Fruit fly (Drosophila melanogaster) whole organism, adult: ENCODE data around the gene ovm.

Experiments
- CG11617 ChIP-seq: fragments of 200-800 bp; sonication (Bioruptor generic); optimal IDR thresholded peaks from 2 replicates; lab custom pipeline; 2017; ENCODE audit warnings: mild to moderate bottlenecking, missing biosample characterization, missing genetic modification reagents, missing genetic modification characterization
- CG12768 ChIP-seq: fragments of 200-800 bp; sonication (Bioruptor generic); optimal IDR thresholded peaks from 2 replicates; lab custom pipeline; 2017; ENCODE audit warnings: missing biosample characterization, missing genetic modification characterization, mild to moderate bottlenecking, moderate library complexity, missing genetic modification reagents
- CG14711 ChIP-seq: fragments of 200-800 bp; sonication (Bioruptor generic); optimal IDR thresholded peaks from 2 replicates; lab custom pipeline; 2018; ENCODE audit warnings: missing biosample characterization, mild to moderate bottlenecking, missing genetic modification characterization, moderate library complexity
- CG1620 ChIP-seq: fragments of 200-800 bp; sonication (Bioruptor generic); optimal IDR thresholded peaks from 2 replicates; lab custom pipeline; 2016; ENCODE audit warnings: missing biosample characterization, missing genetic modification characterization
- CG33017 ChIP-seq: fragments of 200-800 bp; sonication (Bioruptor generic); optimal IDR thresholded peaks from 2 replicates; lab custom pipeline; 2018; ENCODE audit warnings: missing biosample characterization, mild to moderate bottlenecking, missing genetic modification characterization, moderate library complexity
- CG5204 ChIP-seq: fragments of 200-800 bp; sonication (Bioruptor generic); optimal IDR thresholded peaks from 2 replicates; lab custom pipeline; 2016; ENCODE audit warnings: missing biosample characterization, missing genetic modification characterization
- CG7045 ChIP-seq: fragments of 200-800 bp; sonication (Bioruptor generic); optimal IDR thresholded peaks from 2 replicates; lab custom pipeline; 2017; ENCODE audit warnings: missing biosample characterization, mild to moderate bottlenecking, missing genetic modification characterization
- CG7101 ChIP-seq: fragments of 200-800 bp; sonication (Bioruptor generic); optimal IDR thresholded peaks from 2 replicates; lab custom pipeline; 2018; ENCODE audit warnings: missing biosample characterization, mild to moderate bottlenecking, missing genetic modification characterization, moderate library complexity
- Clk ChIP-seq: fragments of 200-800 bp; sonication (Bioruptor generic); optimal IDR thresholded peaks from 2 replicates; lab custom pipeline; 2017; ENCODE audit warnings: missing biosample characterization, missing genetic modification characterization
- Crg-1 ChIP-seq: fragments of 200-800 bp; sonication (Bioruptor generic); optimal IDR thresholded peaks from 2 replicates; lab custom pipeline; 2016; ENCODE audit warnings: missing biosample characterization, missing genetic modification characterization
- Hr96 ChIP-seq: fragments of 200-800 bp; sonication (Bioruptor generic); optimal IDR thresholded peaks from 2 replicates; lab custom pipeline; 2016; ENCODE audit warnings: missing biosample characterization, missing genetic modification characterization
- Mnt ChIP-seq: fragments of 200-800 bp; sonication (Bioruptor generic); optimal IDR thresholded peaks from 2 replicates; lab custom pipeline; 2016; ENCODE audit warnings: missing biosample characterization, mild to moderate bottlenecking, missing genetic modification characterization
- bab1 ChIP-seq: fragments of 200-800 bp; sonication (Bioruptor generic); optimal IDR thresholded peaks from 3 replicates; lab custom pipeline; 2019; ENCODE audit warnings: missing biosample characterization, mild to moderate bottlenecking, missing genetic modification characterization, moderate library complexity
- cic ChIP-seq: fragments of 200-800 bp; sonication (Bioruptor generic); optimal IDR thresholded peaks from 2 replicates; lab custom pipeline; 2017; ENCODE audit warnings: missing biosample characterization, mild to moderate bottlenecking, missing genetic modification characterization, moderate library complexity
- cnc ChIP-seq, 2 experiments: fragments of >200 bp; optimal IDR thresholded peaks; 2 replicates each; lab custom pipeline; 2017
- kay ChIP-seq: fragments of 200-800 bp; sonication (Bioruptor generic); peaks from one replicate; lab custom pipeline; 2016; ENCODE audit warnings: missing biosample characterization, missing genetic modification characterization, borderline replicate concordance
- ovo ChIP-seq: fragments of 200-800 bp; sonication (Bioruptor generic); optimal IDR thresholded peaks from 2 replicates; lab custom pipeline; 2016; ENCODE audit warnings: missing biosample characterization, missing genetic modification characterization
- pad ChIP-seq: fragments of 200-800 bp; sonication (Bioruptor generic); optimal IDR thresholded peaks from 3 replicates; lab custom pipeline; 2017; ENCODE audit warnings: missing biosample characterization, missing genetic modification characterization, mild to moderate bottlenecking, moderate library complexity, missing genetic modification reagents
- tj ChIP-seq: fragments of 200-800 bp; sonication (Bioruptor generic); optimal IDR thresholded peaks from 3 replicates; lab custom pipeline; 2017; ENCODE audit warnings: missing biosample characterization, mild to moderate bottlenecking, missing genetic modification characterization, moderate library complexity
- toe ChIP-seq: fragments of 200-800 bp; sonication (Bioruptor generic); optimal IDR thresholded peaks from 2 replicates; lab custom pipeline; 2016; ENCODE audit warnings: missing biosample characterization, missing genetic modification characterization

The ovm gene

DNA sequence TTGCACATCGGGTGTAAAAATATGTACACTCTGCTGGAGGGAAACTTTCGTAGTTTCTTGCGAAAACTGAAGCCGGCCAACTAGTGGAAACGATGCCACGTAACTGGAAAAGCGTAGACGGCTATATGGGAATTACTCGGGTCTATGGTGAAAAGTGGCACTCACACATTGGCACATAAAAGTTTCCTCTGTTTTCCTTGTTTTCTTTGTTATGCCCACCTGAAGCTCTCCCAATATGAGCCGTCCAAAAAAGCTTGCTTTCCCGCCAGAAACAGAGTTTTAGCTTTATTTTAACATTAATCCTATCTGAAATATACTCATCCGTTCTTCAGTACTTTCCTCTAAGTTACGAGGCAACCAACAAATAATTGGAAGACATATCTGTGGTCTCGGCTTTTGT lies 10.1 kb downstream of the ovm start, which contains the start of gene CG3164:
Gene CG3164 (minus strand): TSS at position 101 of the 400 bp plus-strand sequence.
- no peak for TF ChIP-seq CG5204 (GFP tag; lab: Kevin White, UChicago)
- TF ChIP-seq CG11617 = no peak
- no peak for TF ChIP-seq kay (GFP tag; lab: Kevin White, UChicago)

DNA sequence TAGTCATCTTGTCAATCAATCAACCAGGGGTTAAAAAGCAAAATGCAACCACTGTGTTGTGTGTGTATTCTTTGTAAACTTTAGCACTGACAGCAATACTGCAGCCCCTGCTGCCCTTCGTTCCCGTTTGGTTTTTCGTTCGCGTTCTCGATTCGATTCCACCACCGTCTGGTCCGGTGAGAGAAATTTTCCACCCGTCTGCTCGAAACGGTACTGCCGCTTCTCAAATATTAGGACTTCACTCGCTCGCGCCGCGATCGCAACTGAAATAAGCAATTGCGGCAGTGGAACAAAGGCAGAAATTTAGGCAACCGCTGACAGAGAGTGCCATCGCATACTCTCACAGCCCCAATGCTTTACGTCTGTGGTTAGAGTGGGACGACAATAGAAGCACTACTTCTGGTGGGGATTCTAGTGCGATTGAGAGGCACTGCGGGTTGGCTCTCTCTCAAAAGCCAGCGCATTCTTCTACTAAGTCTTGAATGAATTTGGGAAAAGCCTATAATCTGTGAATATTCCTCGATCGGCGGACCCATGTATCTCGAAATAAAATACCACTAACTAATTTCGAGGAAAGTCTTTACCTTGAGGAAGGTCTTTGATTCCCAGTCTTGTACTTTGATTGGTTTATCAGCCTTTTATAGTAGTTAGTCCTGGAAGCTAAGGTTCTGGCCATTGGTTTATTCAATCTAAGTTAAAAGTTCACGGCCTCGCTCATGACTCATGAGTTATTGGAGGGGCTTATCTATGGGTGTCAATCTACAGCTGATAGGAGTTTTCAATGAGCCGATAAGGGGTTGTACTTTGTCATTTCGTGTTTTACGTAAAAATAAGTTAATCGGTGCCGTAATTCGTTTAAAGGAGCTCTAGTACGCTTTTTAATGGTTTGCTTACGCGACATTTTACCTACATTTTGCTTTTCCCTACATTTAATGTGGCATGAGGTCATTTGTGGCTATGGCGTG lies 11.5 kb downstream of the ovm start:
- TF ChIP-seq CG7101 (tag; lab: Kevin White, UChicago) = peak; percentile 76
- TF ChIP-seq cnc (optimal IDR thresholded peaks at IDR 0.05; lab: Kevin White, UChicago) = no peak
- TF ChIP-seq CG7045 (GFP tag; lab: Kevin White, UChicago) = peak; percentile 6
- TF ChIP-seq toe (GFP tag; lab: Kevin White, UChicago) = peak; percentile 49
- peak; percentile 51 for TF ChIP-seq CG11617
- TF ChIP-seq CG5204 (GFP tag; lab: Kevin White, UChicago) = no peak
- peak; percentile 95 for TF ChIP-seq CG12768 (GFP tag; lab: Kevin White, UChicago)
- TF ChIP-seq bab1 (GFP tag; lab: Kevin White, UChicago) = peak; percentile 82
- peak; percentile 84 for TF ChIP-seq Hr96 (GFP tag; lab: Kevin White, UChicago)
- peak; percentile 67 for TF ChIP-seq CG14711
- peak; percentile 93 for TF ChIP-seq tj
- peak; percentile 62 for TF ChIP-seq CG1620 (GFP tag; lab: Kevin White, UChicago)
- peak; percentile 81 for TF ChIP-seq CG33017 (tag; lab: Kevin White, UChicago)
- TF ChIP-seq kay (GFP tag; lab: Kevin White, UChicago) = peak; percentile 88
- TF ChIP-seq Clk = no peak
- peak; percentile 93 for TF ChIP-seq Mnt (GFP tag; lab: Kevin White, UChicago)
- TF ChIP-seq cic (GFP tag; lab: Kevin White, UChicago) = peak; percentile 94
- TF ChIP-seq pad (GFP tag; lab: Kevin White, UChicago) = peak; percentile 95
- peak; percentile 84 for TF ChIP-seq ovo
- peak; percentile 38 for TF ChIP-seq Crg-1 (GFP tag; lab: Kevin White, UChicago)

DNA sequence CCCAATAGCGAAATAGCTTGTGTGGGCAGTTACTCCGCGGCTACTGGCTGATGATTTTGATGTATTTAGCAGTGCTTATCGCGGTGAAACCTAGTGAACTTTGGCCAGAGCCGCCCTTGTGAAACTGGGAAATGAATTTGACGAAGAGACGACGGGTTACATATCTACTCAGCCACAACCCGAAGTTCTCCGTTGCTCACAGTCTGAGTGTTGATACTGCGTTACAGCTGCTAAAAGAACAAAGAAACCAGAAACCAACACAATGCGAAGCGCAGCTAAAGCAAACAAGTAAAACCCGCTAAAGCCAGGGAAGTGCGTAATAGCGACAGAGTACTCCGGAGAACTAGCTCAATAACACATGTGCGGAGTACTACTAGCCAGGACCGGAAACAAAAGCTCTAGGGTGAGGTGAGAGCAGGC lies 12.5 kb downstream of the ovm start:
- TF ChIP-seq tj (no peak), toe (GFP tag; lab: Kevin White, UChicago) (no peak), CG14711 (no peak), CG12768 (GFP tag; lab: Kevin White, UChicago) (no peak), kay (GFP tag; lab: Kevin White, UChicago) (no peak), CG11617 (no peak), Hr96 (GFP tag; lab: Kevin White, UChicago) (no peak), Crg-1 (GFP tag; lab: Kevin White, UChicago) (no peak), ovo (no peak), CG1620 (GFP tag; lab: Kevin White, UChicago) (no peak)

DNA sequence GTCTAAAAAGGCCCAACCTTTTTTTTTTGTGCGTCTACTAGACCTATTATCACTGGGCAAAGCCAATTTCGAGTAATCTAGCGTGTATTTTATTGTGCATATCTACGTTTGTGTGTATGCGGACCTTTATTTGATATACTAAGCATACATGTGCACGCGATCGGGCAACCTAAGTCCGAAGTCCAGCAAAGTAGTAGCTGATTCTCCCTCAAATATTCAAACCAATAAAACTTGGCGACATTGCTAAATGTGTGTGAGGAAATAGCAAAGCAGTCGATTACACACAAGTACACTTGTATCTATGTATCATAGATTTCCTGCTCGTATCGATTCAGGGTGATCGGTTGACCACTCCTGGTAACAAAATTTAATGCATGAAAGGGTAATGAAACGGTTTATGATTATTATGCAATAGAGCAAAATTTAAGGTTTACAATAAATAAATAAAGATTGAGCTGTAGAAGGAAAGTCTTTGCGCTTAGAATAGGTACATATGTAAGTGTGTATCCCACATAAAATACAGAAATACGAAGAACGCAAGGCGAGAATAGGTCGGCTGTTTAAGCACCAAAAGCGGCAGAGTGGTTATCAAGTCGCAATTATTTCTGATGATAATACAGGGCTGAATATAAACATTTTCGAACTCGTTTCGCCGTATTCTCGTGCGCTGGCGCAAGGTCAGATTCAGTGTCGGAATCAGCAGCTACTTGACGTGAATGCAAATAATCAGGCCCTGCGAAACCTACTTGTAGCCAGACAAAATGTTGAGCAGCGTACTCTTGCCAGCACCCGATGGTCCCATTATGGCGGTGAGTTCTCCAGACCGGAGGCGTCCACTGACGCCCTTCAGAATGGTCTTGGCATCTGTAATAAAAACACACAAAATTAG lies 15.2 kb downstream of the ovm start:
- no peak for TF ChIP-seq cnc (optimal IDR thresholded peaks at IDR 0.05; lab: Kevin White, UChicago)
- TF ChIP-seq Mnt (GFP tag; lab: Kevin White, UChicago) = peak; percentile 74
- TF ChIP-seq tj = peak; percentile 37
- TF ChIP-seq CG12768 (GFP tag; lab: Kevin White, UChicago) = peak; percentile 90
- no peak for TF ChIP-seq CG11617
- peak; percentile 75 for TF ChIP-seq toe (GFP tag; lab: Kevin White, UChicago)
- no peak for TF ChIP-seq bab1 (GFP tag; lab: Kevin White, UChicago)
- no peak for TF ChIP-seq pad (GFP tag; lab: Kevin White, UChicago)
- peak; percentile 44 for TF ChIP-seq CG7101 (tag; lab: Kevin White, UChicago)
- no peak for TF ChIP-seq CG14711
- peak; percentile 50 for TF ChIP-seq CG7045 (GFP tag; lab: Kevin White, UChicago)
- TF ChIP-seq ovo = no peak
- no peak for TF ChIP-seq Clk
- TF ChIP-seq cic (GFP tag; lab: Kevin White, UChicago) = peak; percentile 64
- TF ChIP-seq Hr96 (GFP tag; lab: Kevin White, UChicago) = peak; percentile 12
- TF ChIP-seq Crg-1 (GFP tag; lab: Kevin White, UChicago) = no peak
- peak; percentile 42 for TF ChIP-seq CG33017 (tag; lab: Kevin White, UChicago)
- TF ChIP-seq kay (GFP tag; lab: Kevin White, UChicago) = peak; percentile 88
- TF ChIP-seq CG1620 (GFP tag; lab: Kevin White, UChicago) = no peak
- TF ChIP-seq CG5204 (GFP tag; lab: Kevin White, UChicago) = no peak

DNA sequence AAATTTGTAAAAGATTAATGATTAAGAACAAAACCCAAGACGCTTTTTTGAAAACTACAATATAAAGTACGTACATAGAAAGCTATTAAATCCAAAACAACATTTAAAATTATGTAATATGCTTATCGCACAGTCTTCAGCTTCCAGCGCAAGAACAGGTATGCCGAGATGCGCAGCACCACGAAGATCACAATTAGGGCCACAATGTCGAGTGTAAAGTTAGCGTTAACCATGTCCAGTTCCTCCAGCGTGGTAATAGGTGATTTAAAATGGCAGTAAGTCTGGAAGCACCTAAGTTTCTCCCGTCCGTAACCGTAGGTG lies 17.8 kb downstream of the ovm start:
- TF ChIP-seq tj = no peak
- TF ChIP-seq kay (GFP tag; lab: Kevin White, UChicago) = peak; percentile 66
